Worm (Caenorhabditis elegans): Measurements from ENCODE around the gene F16B12.1.

Gene F16B12.1

ce11 chrX:14063830-14064229 lies 21.5 kb upstream of the F16B12.1 start (continued):
- no peak for TF ChIP-seq nhr-28 (tag; optimal IDR thresholded peaks at IDR 0.05)
- TF ChIP-seq pqm-1 (tag; optimal IDR thresholded peaks at IDR 0.05), result peak; percentile 53
- TF ChIP-seq nhr-77 (tag; optimal IDR thresholded peaks at IDR 0.05), result peak; percentile 79
- peak; percentile 44 for TF ChIP-seq mdl-1 (tag; optimal IDR thresholded peaks at IDR 0.05)
- no peak for TF ChIP-seq nhr-12 (tag; optimal IDR thresholded peaks at IDR 0.05)
- peak; percentile 35 for TF ChIP-seq lin-39 (tag; optimal IDR thresholded peaks at IDR 0.05)
- TF ChIP-seq nhr-43 (tag; optimal IDR thresholded peaks at IDR 0.05; ENCODE audit: poor library complexity, severe bottlenecking), result peak; percentile 81
- TF ChIP-seq tbx-2 (tag; optimal IDR thresholded peaks at IDR 0.05), result peak; percentile 87
- no peak for TF ChIP-seq ztf-11 (tag; optimal IDR thresholded peaks at IDR 0.05)
- no peak for TF ChIP-seq ama-1 (optimal IDR thresholded peaks at IDR 0.05)
- TF ChIP-seq zag-1 (tag; optimal IDR thresholded peaks at IDR 0.05), result no peak
- no peak for TF ChIP-seq unc-39 (tag; optimal IDR thresholded peaks at IDR 0.05)
- TF ChIP-seq pha-4 (tag; optimal IDR thresholded peaks at IDR 0.05), result peak; percentile 88
- TF ChIP-seq elt-3 (tag; optimal IDR thresholded peaks at IDR 0.05), result peak in 1 of 3 experiments; percentile 60
- peak; percentile 72 for TF ChIP-seq elt-2 (tag; optimal IDR thresholded peaks at IDR 0.05)
- TF ChIP-seq nhr-237 (tag; optimal IDR thresholded peaks at IDR 0.05), result no peak

ce11 chrX:14067641-14068040 lies 17.7 kb upstream of the F16B12.1 start, which contains the start of gene lgc-21:
lgc-21 (minus strand) TSS chrX:14067984.
- TF ChIP-seq eor-1 (tag; optimal IDR thresholded peaks at IDR 0.05) (no peak), lin-39 (tag; optimal IDR thresholded peaks at IDR 0.05) (no peak), R02D3.7 (tag; optimal IDR thresholded peaks at IDR 0.05) (no peak), ztf-11 (tag; optimal IDR thresholded peaks at IDR 0.05) (no peak), zag-1 (tag; optimal IDR thresholded peaks at IDR 0.05) (no peak), nhr-11 (tag; optimal IDR thresholded peaks at IDR 0.05) (no peak), hmg-11 (tag; optimal IDR thresholded peaks at IDR 0.05) (no peak), unc-39 (tag; optimal IDR thresholded peaks at IDR 0.05) (no peak), ama-1 (optimal IDR thresholded peaks at IDR 0.05) (no peak), unc-62 (GFP tag; optimal IDR thresholded peaks at IDR 0.05) (no peak), fos-1 (tag; optimal IDR thresholded peaks at IDR 0.05) (no peak)

DNA sequence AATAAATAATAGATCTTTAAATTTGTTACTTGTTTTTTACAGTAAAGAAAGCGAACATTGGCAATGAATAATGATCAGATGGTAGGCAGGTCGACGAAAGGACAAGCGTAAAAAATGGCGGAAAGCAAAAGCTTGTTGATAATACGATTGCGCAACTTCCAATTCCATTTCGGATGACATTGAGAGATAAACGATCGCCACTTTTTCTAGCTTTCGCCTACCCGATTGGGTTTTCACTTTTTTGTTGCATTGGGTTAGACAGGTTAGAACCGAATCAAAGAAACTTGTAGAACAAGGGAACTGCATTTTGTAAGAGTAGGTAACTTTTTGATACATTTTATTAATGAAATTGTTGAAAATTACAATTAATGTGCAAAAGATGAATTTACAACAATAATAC lies 15.8 kb upstream of the F16B12.1 start:
- no peak for TF ChIP-seq nfya-1 (tag; optimal IDR thresholded peaks at IDR 0.05; ENCODE audit: insufficient read depth)
- TF ChIP-seq nhr-11 (tag; optimal IDR thresholded peaks at IDR 0.05), result no peak
- TF ChIP-seq mdl-1 (tag; optimal IDR thresholded peaks at IDR 0.05), result no peak
- TF ChIP-seq hmg-11 (tag; optimal IDR thresholded peaks at IDR 0.05), result no peak
- TF ChIP-seq fkh-10 (GFP tag; optimal IDR thresholded peaks at IDR 0.05), result no peak
- no peak for TF ChIP-seq eor-1 (tag; optimal IDR thresholded peaks at IDR 0.05)
- peak; percentile 82 for TF ChIP-seq nhr-25 (tag; optimal IDR thresholded peaks at IDR 0.05)

DNA sequence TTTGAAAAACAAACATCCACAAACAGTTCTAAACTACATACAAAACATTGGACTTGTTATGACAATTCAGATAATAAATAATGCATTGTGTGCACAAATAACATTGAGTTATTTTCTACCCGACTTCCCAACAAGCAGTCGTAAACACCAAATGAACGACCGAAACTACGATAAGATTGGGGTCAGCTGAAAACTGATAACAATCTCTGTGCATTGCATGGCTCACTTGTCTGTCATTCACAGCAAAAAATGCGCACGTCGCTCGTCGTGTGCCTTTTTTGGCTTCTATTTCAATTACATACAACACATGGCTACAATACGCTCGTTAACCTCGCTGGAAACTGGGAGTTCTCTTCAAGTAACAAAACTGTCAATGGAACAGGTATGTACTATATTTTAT lies 14.4 kb upstream of the F16B12.1 start, which contains the start of gene C33G3.4:
Gene C33G3.4, plus strand, starts transcription at position 213 of the 400 bp plus-strand sequence.
- TF ChIP-seq zag-1 (tag; optimal IDR thresholded peaks at IDR 0.05), result no peak
- TF ChIP-seq pqm-1 (tag; optimal IDR thresholded peaks at IDR 0.05), result peak; percentile 79
- peak; percentile 36 for TF ChIP-seq pha-4 (tag; optimal IDR thresholded peaks at IDR 0.05)
- TF ChIP-seq elt-2 (tag; optimal IDR thresholded peaks at IDR 0.05), result peak; percentile 91
- no peak for TF ChIP-seq nhr-77 (tag; optimal IDR thresholded peaks at IDR 0.05)
- no peak for TF ChIP-seq ztf-11 (tag; optimal IDR thresholded peaks at IDR 0.05)

- TF ChIP-seq mdl-1 (tag; optimal IDR thresholded peaks at IDR 0.05) (no peak), unc-39 (tag; optimal IDR thresholded peaks at IDR 0.05) (no peak), hmg-11 (tag; optimal IDR thresholded peaks at IDR 0.05) (no peak), nhr-67 (tag; optimal IDR thresholded peaks at IDR 0.05) (no peak), pha-4 (tag; optimal IDR thresholded peaks at IDR 0.05) (no peak), nfya-1 (tag; optimal IDR thresholded peaks at IDR 0.05; ENCODE audit: insufficient read depth) (no peak), elt-1 (tag; optimal IDR thresholded peaks at IDR 0.05) (no peak), egl-5 (tag; optimal IDR thresholded peaks at IDR 0.05) (no peak), zag-1 (tag; optimal IDR thresholded peaks at IDR 0.05) (no peak), nhr-25 (tag; optimal IDR thresholded peaks at IDR 0.05) (no peak), lin-39 (tag; optimal IDR thresholded peaks at IDR 0.05) (no peak), sea-2 (GFP tag; optimal IDR thresholded peaks at IDR 0.05) (no peak), nhr-76 (tag; optimal IDR thresholded peaks at IDR 0.05) (no peak), lin-15B (tag; optimal IDR thresholded peaks at IDR 0.05) (no peak)
Observed at ce11 chrX:14078574-14078973, 6.7 kb upstream of the F16B12.1 start, which contains the start of gene C33G3.5. C33G3.5 (minus strand) TSS chrX:14078674.

ce11 chrX:14084230-14084629 lies 1.1 kb upstream of the F16B12.1 start, which contains the start of gene C33G3.6:
C33G3.6 (minus strand) TSS chrX:14084330.
- TF ChIP-seq nhr-43 (tag; optimal IDR thresholded peaks at IDR 0.05; ENCODE audit: poor library complexity, severe bottlenecking) (no peak), ceh-9 (tag; optimal IDR thresholded peaks at IDR 0.05) (no peak), egl-5 (tag; optimal IDR thresholded peaks at IDR 0.05) (peak; percentile 19)
